Worm (Caenorhabditis elegans) whole organism, dauer: ENCODE data around the gene tex-2.
A peak's percentile ranks its signal among the peaks of the same experiment; 100 is the strongest.

Experiments
- unc-62 ChIP-seq: sonication (generic microtip); optimal IDR thresholded peaks from 2 replicates; lab custom pipeline; 2017; ENCODE audit warnings: missing biosample characterization, missing genetic modification reagents, missing genetic modification characterization

The tex-2 gene

ce11 chrII:5853261-5853660 lies 20.2 kb downstream of the tex-2 start:
- no peak for TF ChIP-seq unc-62 (GFP tag; lab: Kevin White, UChicago)

ce11 chrII:5852007-5852406 lies 21.4 kb downstream of the tex-2 start, which contains the start of gene H41C03.2:
Gene H41C03.2, minus strand, starts transcription at chrII:5852107.
- TF ChIP-seq unc-62 (GFP tag; lab: Kevin White, UChicago) = no peak

ce11 chrII:5846181-5846580 lies 27.2 kb downstream of the tex-2 start:
- TF ChIP-seq unc-62 (GFP tag; lab: Kevin White, UChicago) = no peak

DNA sequence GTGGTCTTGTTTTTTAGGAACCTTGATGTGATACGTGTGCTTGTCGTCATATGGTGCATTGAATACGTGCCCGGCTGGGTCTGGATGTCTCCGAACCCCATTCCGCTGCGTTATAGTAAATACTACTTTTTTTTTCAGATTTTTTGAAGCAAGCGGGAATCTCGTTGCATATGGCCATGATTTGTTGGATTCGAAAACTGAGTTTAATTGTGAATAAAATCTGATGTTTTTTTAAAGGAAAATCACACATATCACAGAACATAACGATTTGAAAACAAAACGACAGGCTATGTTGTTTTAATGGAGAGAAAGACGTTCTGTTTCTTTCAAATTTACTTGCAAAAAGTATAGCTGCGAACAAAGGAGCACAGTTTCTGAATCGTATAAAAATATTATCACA lies 28.0 kb downstream of the tex-2 start, which contains the start of the genes ZK1248.17 and H41C03.3:
Gene ZK1248.17, minus strand, starts transcription at position 101 of the 400 bp plus-strand sequence.
Gene H41C03.3, plus strand, starts transcription at position 337 of the 400 bp plus-strand sequence.
- no peak for TF ChIP-seq unc-62 (GFP tag; lab: Kevin White, UChicago)

DNA sequence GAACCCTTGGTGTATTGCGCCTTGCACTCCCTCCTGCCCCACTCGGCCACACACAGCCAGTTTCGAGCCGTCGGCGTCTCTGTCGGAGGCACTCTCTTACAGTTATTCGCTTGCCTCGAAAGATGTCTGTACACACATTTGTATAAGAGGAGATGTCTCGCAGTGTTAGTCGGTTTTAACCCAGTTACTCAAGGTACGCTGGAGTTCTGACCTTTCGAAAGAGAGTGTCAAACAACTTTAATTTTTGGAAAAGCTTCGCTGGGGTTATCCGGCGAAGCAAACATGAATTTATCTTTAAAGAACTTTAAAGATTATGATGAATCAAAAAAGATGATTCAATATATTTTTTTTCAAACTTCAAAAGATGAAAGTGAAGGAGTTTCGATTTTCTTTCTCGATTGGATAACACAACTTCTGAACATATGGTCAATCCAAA lies 28.7 kb downstream of the tex-2 start:
- peak; percentile 52 for TF ChIP-seq unc-62 (GFP tag; lab: Kevin White, UChicago)

DNA sequence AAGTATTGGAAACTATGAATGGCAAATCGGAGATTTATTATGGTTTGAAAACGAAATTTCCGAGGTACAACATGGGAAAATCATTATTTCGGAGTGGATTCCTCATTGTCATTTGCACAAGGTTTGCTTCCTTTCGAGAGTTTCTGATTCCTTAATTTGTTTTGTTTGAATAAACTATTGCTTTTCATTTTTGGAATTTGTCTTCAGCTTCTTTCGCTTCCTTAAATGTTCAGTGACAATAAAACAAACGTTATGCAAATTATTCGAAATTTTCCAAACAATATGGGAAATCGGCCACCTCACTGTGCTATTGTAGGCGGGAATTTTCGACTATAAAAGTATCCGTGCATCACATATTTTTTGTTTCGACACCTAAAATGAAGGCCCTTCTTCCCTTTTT lies 31.5 kb downstream of the tex-2 start, which contains the start of gene nep-25:
Gene nep-25, plus strand, starts transcription at position 375 of the 400 bp plus-strand sequence.
- no peak for TF ChIP-seq unc-62 (GFP tag; lab: Kevin White, UChicago)

DNA sequence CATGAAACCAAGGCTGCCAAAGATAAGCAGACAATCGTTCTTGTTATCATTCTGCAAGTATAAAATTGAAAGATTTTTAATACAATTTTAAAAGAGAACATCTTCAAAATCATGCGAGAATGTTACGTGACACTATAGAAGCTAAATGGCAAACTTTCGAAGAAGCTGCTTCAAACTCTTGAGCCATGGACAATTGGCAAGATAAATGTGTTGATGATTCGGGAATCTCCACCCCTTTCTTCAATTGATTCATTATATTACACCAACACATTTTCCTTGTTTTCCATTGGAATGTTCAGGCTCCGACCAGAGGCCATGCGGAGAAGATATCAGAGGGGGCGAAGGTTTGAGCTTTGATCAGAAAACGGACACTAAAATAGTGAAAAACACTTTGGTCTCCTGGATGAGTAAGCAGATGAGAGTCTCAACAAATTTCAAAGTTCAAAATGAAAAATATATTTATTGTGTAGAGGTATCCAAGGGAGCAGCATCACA lies 32.3 kb downstream of the tex-2 start, which contains the start of gene lec-5:
Gene lec-5, minus strand, starts transcription at position 51 of the 495 bp plus-strand sequence.
- no peak for TF ChIP-seq unc-62 (GFP tag; lab: Kevin White, UChicago)

ce11 chrII:5839227-5839626 lies 34.2 kb downstream of the tex-2 start, which contains the start of gene ZK1248.19:
Gene ZK1248.19, minus strand, starts transcription at chrII:5839414.
- no peak for TF ChIP-seq unc-62 (GFP tag; lab: Kevin White, UChicago)

ce11 chrII:5838453-5838852 lies 35.0 kb downstream of the tex-2 start, which contains the start of gene ZK1248.15:
Gene ZK1248.15, minus strand, starts transcription at chrII:5838553.
- TF ChIP-seq unc-62 (GFP tag; lab: Kevin White, UChicago) = no peak

DNA sequence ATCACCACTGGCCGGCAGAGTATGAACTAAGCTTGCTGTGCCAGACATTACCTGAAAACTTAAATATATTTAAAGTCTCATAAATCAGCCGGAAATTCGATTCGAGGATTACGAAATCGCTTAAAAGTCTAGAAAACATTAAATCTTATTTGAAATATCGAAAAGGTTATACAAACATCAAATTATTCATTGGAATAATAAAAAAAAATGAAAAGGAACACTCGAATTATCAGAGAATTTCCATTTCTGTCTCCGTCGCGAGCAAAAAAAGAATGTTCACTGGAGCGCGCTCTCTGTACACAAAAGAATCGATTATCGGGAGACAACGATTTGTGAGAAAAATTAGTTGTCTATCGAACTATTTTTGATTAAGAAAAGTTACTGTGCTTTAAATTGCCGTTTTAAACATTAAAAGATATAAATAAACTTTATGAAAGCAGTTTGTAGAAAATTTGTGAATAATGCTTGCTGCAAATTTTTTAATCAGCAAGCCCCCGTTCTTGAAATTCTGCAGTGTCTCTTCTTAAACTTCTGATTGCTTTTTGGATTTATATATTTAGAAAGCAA lies 37.2 kb downstream of the tex-2 start, which contains the start of gene fzo-1:
Gene fzo-1, minus strand, starts transcription at position 51 of the 567 bp plus-strand sequence.
- no peak for TF ChIP-seq unc-62 (GFP tag; lab: Kevin White, UChicago)

DNA sequence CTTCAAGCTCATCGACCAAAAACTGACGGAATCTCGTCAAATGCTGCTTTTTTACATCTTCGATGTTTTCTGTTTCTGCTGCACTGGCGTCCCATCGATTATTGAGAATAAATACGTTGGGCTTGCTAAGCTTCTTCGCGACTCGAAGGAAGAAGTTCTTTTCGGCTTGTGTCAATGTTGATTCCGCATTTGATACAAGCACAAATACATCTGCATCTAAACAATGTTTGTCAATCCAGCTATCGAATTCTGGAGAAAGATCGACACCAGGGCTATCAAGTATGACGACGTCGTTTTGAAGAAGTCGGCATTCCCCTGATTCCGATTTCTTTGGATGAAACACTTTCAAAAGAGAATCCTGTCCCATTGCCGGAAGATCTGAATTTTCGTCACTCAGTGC lies 38.3 kb downstream of the tex-2 start:
- no peak for TF ChIP-seq unc-62 (GFP tag; lab: Kevin White, UChicago)

- TF ChIP-seq unc-62 (GFP tag; lab: Kevin White, UChicago) = no peak
These were observed 40.3 kb downstream of the tex-2 start, which contains the start of gene gtap-1 for ce11 chrII:5833136-5833535. Gene gtap-1, minus strand, starts transcription at chrII:5833236.

DNA sequence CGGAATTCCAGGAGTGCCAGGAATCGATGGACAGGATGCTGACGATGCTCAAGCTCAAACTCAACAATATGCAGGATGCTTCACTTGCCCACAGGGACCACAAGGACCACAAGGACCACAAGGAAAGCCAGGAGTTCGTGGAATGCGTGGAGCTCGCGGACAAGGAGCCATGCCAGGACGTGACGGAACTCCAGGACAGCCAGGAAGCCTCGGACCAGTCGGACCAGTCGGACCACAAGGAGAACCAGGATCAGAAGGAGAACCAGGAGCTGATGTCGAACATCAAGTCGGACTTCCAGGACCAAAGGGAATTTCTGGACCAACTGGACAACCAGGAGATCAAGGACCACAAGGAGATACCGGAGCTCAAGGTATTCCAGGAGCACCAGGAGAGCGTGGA lies 42.0 kb downstream of the tex-2 start:
- no peak for TF ChIP-seq unc-62 (GFP tag; lab: Kevin White, UChicago)

DNA sequence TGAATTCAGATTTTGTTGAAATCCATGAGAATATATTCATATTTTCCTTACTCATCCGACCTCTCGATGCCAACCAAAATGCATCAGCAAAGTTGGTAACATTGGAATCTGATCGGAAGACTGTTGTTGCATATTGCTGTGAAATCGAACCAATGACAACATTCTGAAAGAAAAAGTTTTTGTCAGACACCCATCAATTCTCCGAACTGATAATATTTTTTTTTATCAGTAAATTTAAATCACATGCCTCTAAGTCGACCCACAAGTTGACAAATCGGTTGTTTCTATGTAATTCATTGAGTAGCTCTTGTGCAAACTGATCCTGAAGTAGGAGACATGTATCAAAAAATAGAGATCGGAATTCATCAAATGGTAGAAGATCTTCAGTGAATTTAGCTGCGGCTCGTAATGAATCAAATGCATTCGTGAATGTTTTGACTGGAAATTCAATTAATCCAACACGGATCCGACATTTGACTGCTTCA lies 43.4 kb downstream of the tex-2 start, which contains the start of gene col-74:
Gene col-74, plus strand, starts transcription at position 435 of the 485 bp plus-strand sequence.
- no peak for TF ChIP-seq unc-62 (GFP tag; lab: Kevin White, UChicago)

DNA sequence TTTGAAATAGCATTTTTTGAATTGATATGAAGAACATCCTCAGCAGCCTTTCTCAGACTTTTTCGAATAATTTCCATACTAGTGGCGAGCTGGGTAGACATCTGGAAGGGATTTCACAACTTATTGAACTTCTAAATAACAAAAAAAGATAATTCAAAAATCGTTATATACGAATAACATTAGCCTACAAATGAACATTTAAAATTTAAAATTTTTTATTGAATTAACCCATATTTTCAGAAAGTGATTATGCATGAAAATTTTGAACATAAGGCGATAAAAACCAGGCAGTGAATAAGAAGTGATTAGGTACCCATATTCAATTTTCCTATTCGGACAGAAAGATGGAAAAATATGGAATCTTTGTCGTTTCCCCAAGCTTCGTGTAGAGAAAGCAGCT lies 44.9 kb downstream of the tex-2 start, which contains the start of gene ZK1248.11:
Gene ZK1248.11, minus strand, starts transcription at position 101 of the 400 bp plus-strand sequence.
- TF ChIP-seq unc-62 (GFP tag; lab: Kevin White, UChicago) = no peak

- TF ChIP-seq unc-62 (GFP tag; lab: Kevin White, UChicago) = no peak
These were observed 46.0 kb downstream of the tex-2 start, which contains the start of gene tbc-2 for ce11 chrII:5827364-5827763. Gene tbc-2, minus strand, starts transcription at chrII:5827443.
